Worm (Caenorhabditis elegans): ENCODE results near the gene ech-8.

DNA sequence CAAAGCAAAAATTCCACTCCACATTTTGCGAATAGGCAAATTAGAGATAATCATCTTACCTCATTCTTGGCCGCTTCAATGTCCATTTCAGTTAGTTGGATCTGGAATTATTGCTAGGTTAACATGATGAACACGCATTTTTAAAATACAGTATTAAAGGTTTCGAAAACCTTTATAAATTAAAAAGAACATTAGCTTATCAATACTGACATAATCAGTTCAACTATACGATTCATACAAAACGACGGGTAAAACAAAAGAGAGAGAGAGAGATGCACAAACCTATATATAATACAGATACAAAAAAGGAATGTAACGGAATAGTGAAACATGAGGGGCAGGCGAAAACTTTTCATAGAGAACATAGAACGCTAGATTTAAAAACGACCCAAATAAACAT lies 42.5 kb upstream of the ech-8 start, which contains the start of gene thk-1:
- TF ChIP-seq ztf-11 (tag; optimal IDR thresholded peaks at IDR 0.05) (no peak), elt-1 (tag; optimal IDR thresholded peaks at IDR 0.05) (no peak), nhr-237 (tag; optimal IDR thresholded peaks at IDR 0.05) (no peak), ZK546.5 (tag; optimal IDR thresholded peaks at IDR 0.05) (no peak), lsy-2 (tag; optimal IDR thresholded peaks at IDR 0.05) (no peak)
